Worm (Caenorhabditis elegans): ENCODE data around the gene Y57G7A.3.

Gene Y57G7A.3

DNA sequence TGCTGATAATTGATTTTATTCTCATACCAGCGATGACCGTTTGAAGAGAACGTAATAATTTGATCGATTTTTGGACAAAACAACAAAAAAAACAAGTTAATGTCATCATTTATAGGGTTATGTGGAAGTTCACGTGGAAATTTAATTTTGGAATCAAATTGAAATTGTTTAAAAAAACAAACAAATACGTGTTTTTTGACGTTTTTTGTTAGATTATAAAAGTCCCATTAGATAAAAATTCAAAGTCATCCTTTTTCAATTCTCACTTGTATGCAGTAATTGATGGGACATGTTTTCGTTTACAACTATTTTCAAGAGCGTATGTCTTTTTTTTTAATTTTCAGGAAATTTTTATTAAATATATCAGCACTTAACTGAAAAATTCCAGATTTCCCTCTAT is at the start of gene Y57G7A.3, which contains the start of gene Y57G7A.6:
Y57G7A.3 (plus strand) TSS at position 269 of the 400 bp plus-strand sequence.
Y57G7A.6 (minus strand) TSS at position 101 of the 400 bp plus-strand sequence.
- TF ChIP-seq C17E4.6 (GFP tag; IDR thresholded peaks at IDR 0.05) (no peak), let-607 (tag; optimal IDR thresholded peaks at IDR 0.05) (no peak), mes-4 (tag; optimal IDR thresholded peaks at IDR 0.05) (no peak), hrde-1 (tag; optimal IDR thresholded peaks at IDR 0.05; ENCODE audit: borderline replicate concordance) (no peak), ceh-100 (GFP tag; IDR thresholded peaks at IDR 0.05) (no peak), C06A6.2 (GFP tag; conservative IDR thresholded peaks at IDR 0.05) (no peak), attf-3 (GFP tag; conservative IDR thresholded peaks at IDR 0.05) (no peak), madf-3 (GFP tag; IDR thresholded peaks at IDR 0.05) (no peak), pbrm-1 (GFP tag; IDR thresholded peaks at IDR 0.05) (no peak), lsl-1 (GFP tag; optimal IDR thresholded peaks at IDR 0.05) (no peak), ceh-58 (GFP tag; IDR thresholded peaks at IDR 0.05) (no peak), T07F8.4 (tag; optimal IDR thresholded peaks at IDR 0.05) (no peak), lin-35 (GFP tag; optimal IDR thresholded peaks at IDR 0.05) (no peak)

DNA sequence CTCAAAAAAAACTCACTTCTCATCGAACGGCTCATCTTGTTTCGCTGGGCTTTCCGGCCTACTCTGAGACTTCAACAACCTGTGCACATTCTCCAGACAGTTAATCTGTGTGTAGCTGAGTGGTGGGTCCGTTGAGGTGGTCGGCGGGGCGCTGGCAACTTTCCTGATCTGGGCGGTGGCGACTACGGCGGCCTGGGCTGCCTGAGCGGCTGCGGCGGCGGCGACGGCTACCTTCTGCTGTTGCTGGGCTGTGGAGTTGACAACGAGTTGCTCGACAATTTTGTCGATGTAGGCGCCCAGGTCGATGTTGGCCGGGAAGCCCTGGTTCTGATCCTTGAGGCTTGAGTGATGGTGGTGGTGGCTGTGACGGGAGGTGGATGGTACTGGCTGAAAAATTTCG is 49.6 kb upstream of the Y57G7A.3 start:
- 0 out of 2 replicates have a peak, but pooled peaks have one; percentile 37 for TF ChIP-seq zfh-2 (GFP tag; conservative IDR thresholded peaks at IDR 0.05)
- no peak for TF ChIP-seq snpc-3.4 (tag; optimal IDR thresholded peaks at IDR 0.05)
- TF ChIP-seq hlh-26 (GFP tag; conservative IDR thresholded peaks at IDR 0.05) = no peak
- no peak for TF ChIP-seq lir-1 (GFP tag; conservative IDR thresholded peaks at IDR 0.05)
- TF ChIP-seq egrh-3 (GFP tag; IDR thresholded peaks at IDR 0.05) = peak; percentile 85; the same call in 1 of the 2 replicates

DNA sequence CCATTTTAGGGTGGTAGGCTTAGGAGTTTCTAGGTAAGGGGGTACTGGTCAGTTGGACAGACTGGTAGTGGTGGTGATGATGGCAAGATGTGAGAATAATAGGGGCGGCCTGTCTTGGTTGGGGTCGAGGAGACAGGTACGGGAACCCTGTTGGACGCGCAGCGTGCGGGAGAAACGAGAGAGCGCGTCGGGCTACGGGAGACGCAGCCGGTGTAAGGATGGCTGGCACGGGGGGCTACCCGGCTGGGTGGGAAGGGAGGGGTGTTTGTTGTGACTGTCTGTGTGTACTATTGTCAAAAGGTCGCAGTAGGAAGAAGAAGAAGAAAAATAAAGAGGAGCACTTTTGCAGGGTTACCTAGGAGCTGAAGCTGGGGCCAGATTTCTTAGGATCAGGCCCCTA is 49.1 kb upstream of the Y57G7A.3 start:
- TF ChIP-seq T07F8.4 (tag; optimal IDR thresholded peaks at IDR 0.05) (no peak), ZK185.1 (tag; optimal IDR thresholded peaks at IDR 0.05; ENCODE audit: poor library complexity, severe bottlenecking) (no peak), hsf-1 (GFP tag; IDR thresholded peaks at IDR 0.05) (no peak), hmg-1.2 (GFP tag; IDR thresholded peaks at IDR 0.05) (peak; percentile 82; the same call in 1 of the 2 replicates), lsy-27 (tag; optimal IDR thresholded peaks at IDR 0.05; ENCODE audit: borderline replicate concordance, insufficient read depth) (no peak), T26A5.8 (tag; optimal IDR thresholded peaks at IDR 0.05) (no peak)

DNA sequence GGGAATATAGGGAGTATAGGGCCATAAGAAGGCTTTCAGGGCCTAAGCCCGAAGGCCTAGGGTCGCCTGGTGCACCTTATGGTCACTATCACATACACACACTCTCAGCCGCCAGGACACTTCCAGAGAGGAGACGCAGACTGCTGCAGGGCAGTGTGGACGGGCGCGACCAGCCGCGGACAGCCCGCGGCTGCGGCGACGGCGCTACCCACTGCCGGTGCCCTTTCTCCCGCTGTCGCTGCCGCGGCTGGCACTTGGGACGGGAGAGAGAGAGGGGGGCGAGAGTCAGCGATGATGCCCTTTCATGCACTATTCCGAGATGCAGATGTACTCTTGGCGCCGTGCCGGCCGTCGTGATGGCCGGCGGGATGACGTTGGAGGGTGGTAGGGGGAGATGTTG is 47.7 kb upstream of the Y57G7A.3 start:
- TF ChIP-seq ztf-6 (GFP tag; IDR thresholded peaks at IDR 0.05) (no peak), zfh-2 (GFP tag; conservative IDR thresholded peaks at IDR 0.05) (peak; percentile 99), die-1 (tag; optimal IDR thresholded peaks at IDR 0.05) (no peak), hlh-26 (GFP tag; conservative IDR thresholded peaks at IDR 0.05) (no peak), ZK185.1 (tag; optimal IDR thresholded peaks at IDR 0.05; ENCODE audit: poor library complexity, severe bottlenecking) (no peak), F37B4.10 (GFP tag; IDR thresholded peaks at IDR 0.05) (0 out of 2 replicates have a peak, but pooled peaks have one; percentile 83), cebp-2 (GFP tag; IDR thresholded peaks at IDR 0.05) (no peak), akir-1 (GFP tag; optimal IDR thresholded peaks at IDR 0.05) (no peak), hlh-12 (tag; optimal IDR thresholded peaks at IDR 0.05) (no peak), snpc-3.4 (tag; optimal IDR thresholded peaks at IDR 0.05) (no peak), Y67H2A.10 (GFP tag; conservative IDR thresholded peaks at IDR 0.05) (no peak), D2030.7 (GFP tag; IDR thresholded peaks at IDR 0.05) (no peak), F33H1.4 (GFP tag; IDR thresholded peaks at IDR 0.05) (no peak), lin-35 (GFP tag; optimal IDR thresholded peaks at IDR 0.05) (no peak), nfyb-1 (GFP tag; IDR thresholded peaks at IDR 0.05) (peak; percentile 85), attf-3 (GFP tag; conservative IDR thresholded peaks at IDR 0.05) (no peak), snpc-4 (GFP tag; optimal IDR thresholded peaks at IDR 0.05) (no peak), snpc-4 (tag; optimal IDR thresholded peaks at IDR 0.05) (no peak), attf-6 (GFP tag; IDR thresholded peaks at IDR 0.05) (no peak), attf-5 (GFP tag; optimal IDR thresholded peaks at IDR 0.05) (no peak), Y56A3A.18 (GFP tag; IDR thresholded peaks at IDR 0.05) (no peak), egl-44 (GFP tag; IDR thresholded peaks at IDR 0.05) (peak; percentile 51; the same call in 1 of the 2 replicates), F55B11.4 (tag; optimal IDR thresholded peaks at IDR 0.05; ENCODE audit: borderline replicate concordance, insufficient read depth) (no peak), nhr-179 (tag; optimal IDR thresholded peaks at IDR 0.05) (no peak), mel-28 (tag; optimal IDR thresholded peaks at IDR 0.05; ENCODE audit: borderline replicate concordance) (no peak), B0261.1 (tag; optimal IDR thresholded peaks at IDR 0.05) (no peak)
